Worm (Caenorhabditis elegans): ENCODE data around the gene F46C5.9.

Gene F46C5.9

DNA sequence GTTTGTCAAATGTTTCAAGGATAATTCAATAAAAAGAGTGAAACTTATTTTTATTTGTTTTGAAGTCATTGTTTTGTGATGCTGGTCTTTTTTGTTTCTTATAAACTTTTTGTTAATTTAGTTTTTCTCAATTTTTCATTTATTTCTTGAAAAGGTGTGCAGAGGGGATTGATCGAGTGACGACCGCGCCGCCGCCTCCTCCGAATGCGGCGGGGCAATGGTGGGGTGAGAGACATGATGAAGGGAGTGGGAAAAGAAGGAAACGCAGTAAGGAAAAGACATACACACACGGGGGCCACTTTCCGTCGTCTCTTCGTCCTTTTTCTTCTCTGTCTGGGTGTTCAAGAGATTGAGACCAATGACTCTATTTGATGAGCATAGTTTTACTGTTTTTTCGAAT, 41.2 kb downstream of the F46C5.9 start (continued):
- TF ChIP-seq attf-4 (tag; optimal IDR thresholded peaks at IDR 0.05) (no peak), F49E8.2 (tag; optimal IDR thresholded peaks at IDR 0.05; ENCODE audit: borderline replicate concordance) (no peak), daf-16 (GFP tag; optimal IDR thresholded peaks at IDR 0.05) (no peak), daf-16 (tag; optimal IDR thresholded peaks at IDR 0.05) (peak; percentile 11), Y5F2A.4 (GFP tag; optimal IDR thresholded peaks at IDR 0.05) (no peak), gei-8 (GFP tag; optimal IDR thresholded peaks at IDR 0.05) (no peak), madf-9 (GFP tag; conservative IDR thresholded peaks at IDR 0.05) (0 out of 2 replicates have a peak, but pooled peaks have one; percentile 4), nhr-237 (tag; optimal IDR thresholded peaks at IDR 0.05) (no peak), spr-3 (GFP tag; optimal IDR thresholded peaks at IDR 0.05) (no peak), mxl-2 (GFP tag; conservative IDR thresholded peaks at IDR 0.05) (no peak), arid-1 (GFP tag; conservative IDR thresholded peaks at IDR 0.05) (no peak), rbr-2 (tag; optimal IDR thresholded peaks at IDR 0.05) (peak; percentile 1), nhr-10 (tag; optimal IDR thresholded peaks at IDR 0.05) (no peak), jun-1 (tag; optimal IDR thresholded peaks at IDR 0.05) (no peak), lin-15B (tag; optimal IDR thresholded peaks at IDR 0.05) (no peak), tra-1 (GFP tag; IDR thresholded peaks at IDR 0.05) (no peak), dve-1 (tag; optimal IDR thresholded peaks at IDR 0.05; ENCODE audit: insufficient read depth) (peak; percentile 25)

DNA sequence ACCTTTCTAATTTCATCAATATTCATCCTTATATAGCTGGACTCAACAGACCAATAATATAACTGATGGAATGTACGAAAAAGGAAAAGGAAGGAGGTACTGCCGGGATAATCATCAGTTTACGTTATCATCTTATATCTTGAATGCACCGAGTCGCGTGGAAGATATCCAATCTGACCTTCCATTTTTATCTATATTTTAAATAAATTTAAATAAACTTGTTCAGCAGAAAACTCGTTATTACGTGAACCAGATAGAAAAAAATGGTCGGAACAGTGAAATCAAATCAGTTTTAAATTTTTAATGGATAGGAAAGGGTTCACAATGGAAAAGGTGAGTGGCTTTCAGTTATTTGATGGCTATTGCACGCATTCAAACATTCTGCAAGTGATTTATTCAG, 43.6 kb downstream of the F46C5.9 start, which contains the start of gene pah-1:
Gene pah-1, minus strand, starts transcription at position 101 of the 400 bp plus-strand sequence.
- TF ChIP-seq hlh-11 (tag; optimal IDR thresholded peaks at IDR 0.05) (no peak), Y105C5A.15 (GFP tag; IDR thresholded peaks at IDR 0.05) (no peak), nhr-41 (GFP tag; IDR thresholded peaks at IDR 0.05) (no peak), sdz-12 (GFP tag; optimal IDR thresholded peaks at IDR 0.05) (no peak), hmg-1.1 (GFP tag; IDR thresholded peaks at IDR 0.05) (no peak), saeg-2 (GFP tag; IDR thresholded peaks at IDR 0.05) (no peak), cey-2 (tag; optimal IDR thresholded peaks at IDR 0.05; ENCODE audit: borderline replicate concordance, insufficient read depth) (no peak), ceh-44 (GFP tag; IDR thresholded peaks at IDR 0.05) (no peak), zfp-3 (GFP tag; conservative IDR thresholded peaks at IDR 0.05) (no peak), snpc-4 (tag; optimal IDR thresholded peaks at IDR 0.05) (no peak), php-3 (GFP tag; IDR thresholded peaks at IDR 0.05) (no peak), egl-27 (tag; optimal IDR thresholded peaks at IDR 0.05) (no peak), mxl-3 (GFP tag; optimal IDR thresholded peaks at IDR 0.05) (no peak), fkh-10 (GFP tag; optimal IDR thresholded peaks at IDR 0.05) (no peak), unc-62 (GFP tag; optimal IDR thresholded peaks at IDR 0.05 in 1 of 2) (no peak), unc-62 (tag; optimal IDR thresholded peaks at IDR 0.05) (no peak), daf-16 (GFP tag; optimal IDR thresholded peaks at IDR 0.05) (no peak), daf-16 (tag; optimal IDR thresholded peaks at IDR 0.05) (no peak)

DNA sequence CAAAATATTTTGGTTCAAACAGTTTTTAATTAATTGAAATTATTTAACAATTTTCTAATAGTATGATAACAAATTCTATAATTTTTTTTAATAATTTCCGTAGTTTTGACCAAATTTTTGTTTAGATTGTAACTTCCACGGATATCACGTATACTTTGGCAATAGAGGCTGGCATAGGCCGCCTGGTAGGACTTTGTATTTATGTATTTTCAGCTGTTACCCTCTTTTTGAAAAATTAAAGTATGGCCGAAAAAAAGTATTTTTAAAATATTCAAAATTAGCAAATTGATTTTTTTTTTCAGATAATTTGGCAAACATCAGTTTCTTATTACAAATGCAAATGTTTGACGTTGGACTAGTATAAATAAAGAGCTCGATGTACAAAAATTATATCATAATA, 44.1 kb downstream of the F46C5.9 start, which contains the start of the genes nsph-1.1 and K08F8.15:
Gene nsph-1.1, plus strand, starts transcription at position 301 of the 400 bp plus-strand sequence.
Gene K08F8.15, plus strand, starts transcription at position 335 of the 400 bp plus-strand sequence.
- no peak for TF ChIP-seq snpc-1.2 (GFP tag; IDR thresholded peaks at IDR 0.05)
- TF ChIP-seq daf-12 (tag; optimal IDR thresholded peaks at IDR 0.05), result no peak
- no peak for TF ChIP-seq daf-19 (GFP tag; conservative IDR thresholded peaks at IDR 0.05)
- no peak for TF ChIP-seq nhr-76 (tag; optimal IDR thresholded peaks at IDR 0.05)
- TF ChIP-seq hlh-11 (tag; optimal IDR thresholded peaks at IDR 0.05), result no peak
- no peak for TF ChIP-seq nhr-11 (tag; optimal IDR thresholded peaks at IDR 0.05)
- TF ChIP-seq nhr-42 (GFP tag; IDR thresholded peaks at IDR 0.05), result no peak
- TF ChIP-seq dmd-6 (GFP tag; IDR thresholded peaks at IDR 0.05), result no peak
- TF ChIP-seq ZK546.5 (tag; optimal IDR thresholded peaks at IDR 0.05), result no peak
- TF ChIP-seq jun-1 (tag; optimal IDR thresholded peaks at IDR 0.05), result no peak
- TF ChIP-seq F26F4.8 (GFP tag; conservative IDR thresholded peaks at IDR 0.05), result no peak
- TF ChIP-seq Y48G9A.11 (GFP tag; IDR thresholded peaks at IDR 0.05), result no peak
